Fruit fly (Drosophila melanogaster) whole organism, embryonic: ENCODE measurements around the gene CNMa.

Experiments used
- Antp ChIP-seq: fragments of 200-800 bp; sonication (Bioruptor generic); optimal IDR thresholded peaks from 3 replicates; lab custom pipeline; 2016; ENCODE audit warnings: missing biosample characterization, missing genetic modification characterization
- B-H1 ChIP-seq: fragments of 200-800 bp; sonication (Bioruptor generic); IDR thresholded peaks from 3 replicates; pipeline ENCODE4 v1.3.6; 2022; ENCODE audit warnings: missing biosample characterization, missing genetic modification characterization
- BtbVII ChIP-seq: fragments of 200-800 bp; sonication (Bioruptor generic); optimal IDR thresholded peaks from 3 replicates; lab custom pipeline; 2017; ENCODE audit warnings: missing biosample characterization, mild to moderate bottlenecking, missing genetic modification characterization
- CG10543 ChIP-seq: fragments of 200-800 bp; sonication (Bioruptor generic); optimal IDR thresholded peaks from 3 replicates; lab custom pipeline; 2017; ENCODE audit warnings: missing biosample characterization, mild to moderate bottlenecking, missing genetic modification characterization, moderate library complexity
- CG11456 ChIP-seq: fragments of 200-800 bp; sonication (Bioruptor generic); IDR thresholded peaks from 3 replicates; pipeline ENCODE4 v1.3.6; 2022; ENCODE audit warnings: missing biosample characterization, missing genetic modification characterization
- CG11695 ChIP-seq: fragments of 200-800 bp; sonication (Bioruptor generic); IDR thresholded peaks from 3 replicates; pipeline ENCODE4 v1.3.6; 2022; ENCODE audit warnings: missing biosample characterization, missing genetic modification characterization
- CG13424 ChIP-seq: fragments of 200-800 bp; sonication (Bioruptor generic); optimal IDR thresholded peaks from 2 replicates; lab custom pipeline; 2019; ENCODE audit warnings: missing biosample characterization, mild to moderate bottlenecking, missing genetic modification characterization, moderate library complexity
- CG13894 ChIP-seq: fragments of 200-800 bp; sonication (Bioruptor generic); optimal IDR thresholded peaks from 3 replicates; lab custom pipeline; 2018; ENCODE audit warnings: missing biosample characterization, mild to moderate bottlenecking, missing genetic modification characterization, moderate library complexity
- CG15073 ChIP-seq: fragments of 200-800 bp; sonication (Bioruptor generic); optimal IDR thresholded peaks from 2 replicates; lab custom pipeline; 2016; ENCODE audit warnings: missing biosample characterization, missing genetic modification characterization
- CG17385 ChIP-seq: fragments of 200-800 bp; sonication (Bioruptor generic); optimal IDR thresholded peaks from 3 replicates; lab custom pipeline; 2018; ENCODE audit warnings: missing biosample characterization, mild to moderate bottlenecking, missing genetic modification characterization
- CG17568 ChIP-seq: fragments of 200-800 bp; sonication (Bioruptor generic); optimal IDR thresholded peaks from 2 replicates; lab custom pipeline; 2018; ENCODE audit warnings: missing biosample characterization, mild to moderate bottlenecking, missing genetic modification characterization, moderate library complexity
- CG3163 ChIP-seq: fragments of 200-800 bp; sonication (Bioruptor generic); optimal IDR thresholded peaks from 3 replicates; lab custom pipeline; 2016; ENCODE audit warnings: missing biosample characterization, missing genetic modification characterization
- CG32767 ChIP-seq: fragments of 200-800 bp; sonication (Bioruptor generic); IDR thresholded peaks from 2 replicates; pipeline ENCODE4 v1.3.6; 2022; ENCODE audit warnings: missing biosample characterization, missing genetic modification characterization
- CG34224 ChIP-seq: fragments of 200-800 bp; sonication (Bioruptor generic); IDR thresholded peaks from 3 replicates; pipeline ENCODE4 v1.3.6; 2022; ENCODE audit warnings: missing biosample characterization, missing genetic modification characterization; ENCODE audit not compliant: partially characterized antibody
- CG4707 ChIP-seq: fragments of 200-800 bp; sonication (Bioruptor generic); optimal IDR thresholded peaks from 2 replicates; lab custom pipeline; 2018; ENCODE audit warnings: missing biosample characterization, mild to moderate bottlenecking, missing genetic modification characterization, moderate library complexity
- CG6654 ChIP-seq: fragments of 200-800 bp; sonication (Bioruptor generic); optimal IDR thresholded peaks from 2 replicates; lab custom pipeline; 2017; ENCODE audit warnings: missing biosample characterization, mild to moderate bottlenecking, missing genetic modification characterization
- CG6765 ChIP-seq: fragments of 200-800 bp; sonication (Bioruptor generic); optimal IDR thresholded peaks from 3 replicates; lab custom pipeline; 2017; ENCODE audit warnings: missing biosample characterization, mild to moderate bottlenecking, missing genetic modification characterization
- CG7786 ChIP-seq: fragments of 200-800 bp; sonication (Bioruptor generic); optimal IDR thresholded peaks from 2 replicates; lab custom pipeline; 2016; ENCODE audit warnings: missing biosample characterization, missing genetic modification characterization
- CG7928 ChIP-seq: fragments of 200-800 bp; sonication (Bioruptor generic); optimal IDR thresholded peaks from 2 replicates; lab custom pipeline; 2017; ENCODE audit warnings: missing biosample characterization, mild to moderate bottlenecking, missing genetic modification characterization
- CG7963 ChIP-seq: fragments of 200-800 bp; sonication (Bioruptor generic); IDR thresholded peaks from 3 replicates; pipeline ENCODE4 v1.3.6; 2022; ENCODE audit warnings: missing biosample characterization, missing genetic modification characterization; ENCODE audit not compliant: partially characterized antibody
- CG9797 ChIP-seq: fragments of 200-800 bp; sonication (Bioruptor generic); optimal IDR thresholded peaks from 3 replicates; lab custom pipeline; 2018; ENCODE audit warnings: missing biosample characterization, mild to moderate bottlenecking, missing genetic modification characterization
- Dll ChIP-seq: fragments of 200-800 bp; sonication (Bioruptor generic); IDR thresholded peaks from 4 replicates; pipeline ENCODE4 v1.3.6; 2022; ENCODE audit warnings: missing biosample characterization, missing genetic modification characterization; ENCODE audit not compliant: partially characterized antibody
- Ets65A ChIP-seq: fragments of 200-800 bp; sonication (Bioruptor generic); peaks from one replicate; lab custom pipeline; 2016; ENCODE audit warnings: missing biosample characterization, missing genetic modification characterization
- Fer3 ChIP-seq: fragments of 200-800 bp; sonication (Bioruptor generic); optimal IDR thresholded peaks from 2 replicates; lab custom pipeline; 2018; ENCODE audit warnings: missing biosample characterization, mild to moderate bottlenecking, missing genetic modification characterization, moderate library complexity
- Nf-YB ChIP-seq: fragments of 200-800 bp; sonication (Bioruptor generic); optimal IDR thresholded peaks from 3 replicates; lab custom pipeline; 2019; ENCODE audit warnings: missing biosample characterization, mild to moderate bottlenecking, missing genetic modification characterization, moderate library complexity
- Rfx ChIP-seq: fragments of 200-800 bp; sonication (Bioruptor generic); IDR thresholded peaks from 2 replicates; pipeline ENCODE4 v1.3.6; 2022; ENCODE audit warnings: missing biosample characterization, missing genetic modification characterization
- Scr ChIP-seq: fragments of 200-800 bp; sonication (Bioruptor generic); IDR thresholded peaks from 2 replicates; pipeline ENCODE4 v1.3.6; 2022; ENCODE audit warnings: missing biosample characterization, missing genetic modification characterization; ENCODE audit not compliant: partially characterized antibody
- Side ChIP-seq: fragments of 200-800 bp; sonication (Bioruptor generic); optimal IDR thresholded peaks from 2 replicates; lab custom pipeline; 2016; ENCODE audit warnings: missing biosample characterization, missing genetic modification characterization
- Sin3A ChIP-seq: fragments of >200 bp; optimal IDR thresholded peaks from 2 replicates; lab custom pipeline; 2018
- Sox100B ChIP-seq: fragments of 200-800 bp; sonication (Bioruptor generic); optimal IDR thresholded peaks from 3 replicates; lab custom pipeline; 2018; ENCODE audit warnings: missing biosample characterization, mild to moderate bottlenecking, missing genetic modification characterization
- Stat92E ChIP-seq, 3 experiments: fragments of >200 bp in 2 of 3; fragments of 200-800 bp in 1 of 3; sonication (Bioruptor generic) in 1 of 3; optimal IDR thresholded peaks; 2 replicates each; lab custom pipeline; 2017 to 2019; ENCODE audit warnings: missing biosample characterization in 3 of 3, missing genetic modification characterization in 3 of 3, mild to moderate bottlenecking in 1 of 3, moderate library complexity in 1 of 3
- Tbp ChIP-seq: fragments of >200 bp; optimal IDR thresholded peaks from 2 replicates; lab custom pipeline; 2018; ENCODE audit warnings: missing biosample characterization, missing genetic modification characterization
- bcd ChIP-seq: fragments of 200-800 bp; sonication (Bioruptor generic); optimal IDR thresholded peaks from 2 replicates; lab custom pipeline; 2017; ENCODE audit warnings: missing biosample characterization, mild to moderate bottlenecking, missing genetic modification characterization
- cad ChIP-seq: fragments of >200 bp; optimal IDR thresholded peaks from 2 replicates; lab custom pipeline; 2017; ENCODE audit warnings: missing biosample characterization, missing genetic modification characterization
- chm ChIP-seq: fragments of 200-800 bp; sonication (Bioruptor generic); IDR thresholded peaks from 2 replicates; pipeline ENCODE4 v1.3.6; 2022; ENCODE audit warnings: missing biosample characterization, missing genetic modification characterization
- dmrt11E ChIP-seq: fragments of 200-800 bp; sonication (Bioruptor generic); optimal IDR thresholded peaks from 3 replicates; lab custom pipeline; 2018; ENCODE audit warnings: missing biosample characterization, mild to moderate bottlenecking, missing genetic modification characterization, moderate library complexity
- dysf ChIP-seq: fragments of 200-800 bp; sonication (Bioruptor generic); IDR thresholded peaks from 3 replicates; pipeline ENCODE4 v1.3.6; 2022; ENCODE audit warnings: missing biosample characterization, missing genetic modification characterization
- exex ChIP-seq: fragments of 200-800 bp; sonication (Bioruptor generic); optimal IDR thresholded peaks from 4 replicates; lab custom pipeline; 2018; ENCODE audit warnings: missing biosample characterization, mild to moderate bottlenecking, missing genetic modification characterization, moderate library complexity
- fd102C ChIP-seq: fragments of 200-800 bp; sonication (Bioruptor generic); optimal IDR thresholded peaks from 2 replicates; lab custom pipeline; 2018; ENCODE audit warnings: missing biosample characterization, mild to moderate bottlenecking, missing genetic modification characterization, moderate library complexity
- fu2 ChIP-seq: fragments of 200-800 bp; sonication (Bioruptor generic); optimal IDR thresholded peaks from 2 replicates; lab custom pipeline; 2016; ENCODE audit warnings: missing biosample characterization, missing genetic modification characterization
- jing ChIP-seq: fragments of 200-800 bp; sonication (Bioruptor generic); optimal IDR thresholded peaks from 2 replicates; lab custom pipeline; 2018; ENCODE audit warnings: missing biosample characterization, mild to moderate bottlenecking, missing genetic modification characterization
- knrl ChIP-seq: fragments of 200-800 bp; sonication (Bioruptor generic); IDR thresholded peaks from 3 replicates; pipeline ENCODE4 v1.3.6; 2022; ENCODE audit warnings: missing biosample characterization, missing genetic modification characterization; ENCODE audit not compliant: partially characterized antibody
- lilli ChIP-seq: fragments of 200-800 bp; sonication (Bioruptor generic); optimal IDR thresholded peaks from 3 replicates; lab custom pipeline; 2016; ENCODE audit warnings: missing biosample characterization, missing genetic modification characterization
- p53 ChIP-seq: fragments of 200-800 bp; sonication (Bioruptor generic); optimal IDR thresholded peaks from 2 replicates; lab custom pipeline; 2016; ENCODE audit warnings: missing biosample characterization, missing genetic modification characterization
- pnt ChIP-seq: fragments of 200-800 bp; sonication (Bioruptor generic); optimal IDR thresholded peaks from 3 replicates; lab custom pipeline; 2016; ENCODE audit warnings: missing biosample characterization, missing genetic modification characterization
- pum ChIP-seq: fragments of 200-800 bp; sonication (Bioruptor generic); optimal IDR thresholded peaks from 2 replicates; lab custom pipeline; 2016; ENCODE audit warnings: missing biosample characterization, missing genetic modification characterization
- row ChIP-seq: fragments of 200-800 bp; sonication (Bioruptor generic); IDR thresholded peaks from 3 replicates; pipeline ENCODE4 v1.3.6; 2022; ENCODE audit warnings: missing biosample characterization, missing genetic modification characterization
- scrt ChIP-seq: fragments of 200-800 bp; sonication (Bioruptor generic); optimal IDR thresholded peaks from 2 replicates; lab custom pipeline; 2018; ENCODE audit warnings: missing biosample characterization, mild to moderate bottlenecking, missing genetic modification characterization, moderate library complexity
- sr ChIP-seq: fragments of 200-800 bp; sonication (Bioruptor generic); IDR thresholded peaks from 3 replicates; pipeline ENCODE4 v1.3.6; 2022; ENCODE audit warnings: missing biosample characterization, missing genetic modification characterization
- twi ChIP-seq: fragments of 200-800 bp; optimal IDR thresholded peaks from 2 replicates; lab custom pipeline; 2019; ENCODE audit warnings: missing biosample characterization, mild to moderate bottlenecking, missing genetic modification characterization, moderate library complexity
- vvl ChIP-seq: fragments of 200-800 bp; sonication (Bioruptor generic); IDR thresholded peaks from 2 replicates; pipeline ENCODE4 v1.3.6; 2022; ENCODE audit warnings: missing biosample characterization, missing genetic modification characterization
- yki ChIP-seq: fragments of >200 bp; optimal IDR thresholded peaks from 3 replicates; lab custom pipeline; 2018

The CNMa gene

dm6 chr3L:1891914-1892313 lies 36.5 kb upstream of the CNMa start:
- no peak for TF ChIP-seq scrt
- peak; percentile 53; the same call in 2 of the 3 replicates for TF ChIP-seq dysf
- no peak for TF ChIP-seq knrl
- TF ChIP-seq Tbp (GFP tag; lab: Kevin White, UChicago): no peak
- no peak for TF ChIP-seq CG9797 (GFP tag; lab: Kevin White, UChicago)
- no peak for TF ChIP-seq CG10543 (GFP tag; lab: Kevin White, UChicago)
- no peak for TF ChIP-seq Ets65A (GFP tag; lab: Kevin White, UChicago)
- no peak for TF ChIP-seq p53
- TF ChIP-seq CG6654 (GFP tag; lab: Kevin White, UChicago): peak; percentile 92
- no peak for TF ChIP-seq lilli (GFP tag; lab: Kevin White, UChicago)
- TF ChIP-seq jing (GFP tag; lab: Kevin White, UChicago): no peak
- no peak for TF ChIP-seq BtbVII (GFP tag; lab: Kevin White, UChicago)
- no peak for TF ChIP-seq CG15073
- peak; percentile 15 for TF ChIP-seq Fer3 (tag; lab: Kevin White, UChicago)
- no peak for TF ChIP-seq CG4707 (GFP tag; lab: Kevin White, UChicago)
- TF ChIP-seq twi (tag; lab: Kevin White, UChicago): no peak
- TF ChIP-seq CG13894 (tag; lab: Kevin White, UChicago): no peak
- no peak for TF ChIP-seq chm (GFP tag; lab: Robert Waterston, UW)
- no peak for TF ChIP-seq Rfx (GFP tag; lab: Robert Waterston, UW)
- no peak for TF ChIP-seq CG3163 (GFP tag; lab: Kevin White, UChicago)
- peak; percentile 16 for TF ChIP-seq cad (GFP tag; lab: Kevin White, UChicago)
- TF ChIP-seq CG34224 (GFP tag; lab: Robert Waterston, UW): no peak
- no peak for TF ChIP-seq yki (lab: Kevin White, UChicago)
- no peak for TF ChIP-seq CG11695 (GFP tag; lab: Robert Waterston, UW)
- TF ChIP-seq CG11456 (GFP tag; lab: Robert Waterston, UW): no peak
- TF ChIP-seq fu2 (GFP tag; lab: Kevin White, UChicago): no peak
- no peak for TF ChIP-seq sr
- no peak for TF ChIP-seq Dll (GFP tag; lab: Robert Waterston, UW)
- TF ChIP-seq CG13424 (tag; lab: Kevin White, UChicago): peak; percentile 3
- TF ChIP-seq row (GFP tag; lab: Robert Waterston, UW): peak; percentile 47; the same call in 2 of the 3 replicates
- no peak for TF ChIP-seq Sin3A (lab: Kevin White, UChicago)
- no peak for TF ChIP-seq pnt
- TF ChIP-seq bcd (GFP tag; lab: Kevin White, UChicago): no peak
- no peak for TF ChIP-seq CG7786 (GFP tag; lab: Kevin White, UChicago)
- TF ChIP-seq dmrt11E (tag; lab: Kevin White, UChicago): no peak
- TF ChIP-seq CG7928: no peak
- TF ChIP-seq CG17568 (GFP tag; lab: Kevin White, UChicago): no peak
- TF ChIP-seq CG32767 (GFP tag; lab: Robert Waterston, UW): no peak
- TF ChIP-seq CG6765 (GFP tag; lab: Kevin White, UChicago): no peak
- no peak for TF ChIP-seq CG7963
- no peak for TF ChIP-seq Side
- TF ChIP-seq Scr: no peak
- no peak for TF ChIP-seq vvl
- peak; percentile 3 for TF ChIP-seq Nf-YB (GFP tag; lab: Kevin White, UChicago)
- TF ChIP-seq exex (tag; lab: Kevin White, UChicago): no peak
- no peak for TF ChIP-seq pum (GFP tag; lab: Kevin White, UChicago)
- no peak for TF ChIP-seq Stat92E (GFP tag; optimal IDR thresholded peaks at IDR 0.05; lab: Kevin White, UChicago)
- no peak for TF ChIP-seq Sox100B (GFP tag; lab: Kevin White, UChicago)
- TF ChIP-seq fd102C (GFP tag; lab: Kevin White, UChicago): no peak
- TF ChIP-seq Antp (GFP tag; lab: Kevin White, UChicago): no peak
- no peak for TF ChIP-seq CG17385 (GFP tag; lab: Kevin White, UChicago)
- no peak for TF ChIP-seq B-H1 (GFP tag; lab: Robert Waterston, UW)
